Fruit fly (Drosophila melanogaster): ENCODE results near the gene mthl10.

dm6 chr3L:378072-378423, 35.3 kb upstream of the mthl10 start:
- no peak for TF ChIP-seq CG10631 (GFP tag; optimal IDR thresholded peaks at IDR 0.05)
- TF ChIP-seq OdsH (GFP tag; optimal IDR thresholded peaks at IDR 0.05): no peak
- no peak for TF ChIP-seq CG31627 (GFP tag; optimal IDR thresholded peaks at IDR 0.05)
- TF ChIP-seq Gug (GFP tag; IDR thresholded peaks at IDR 0.05): no peak
